Worm (Caenorhabditis elegans) whole organism, midembryonic: Measurements from ENCODE around the gene F17C11.2.

Experiments
- T22C8.4 ChIP-seq: fragments of 200-800 bp; sonication (Bioruptor generic); IDR thresholded peaks from 2 replicates; pipeline ENCODE4 v1.3.6; 2022; ENCODE audit warnings: missing genetic modification characterization, missing compliant biosample characterization
- klf-2 ChIP-seq: fragments of 200-800 bp; sonication (Bioruptor generic); conservative IDR thresholded peaks from 2 replicates; pipeline ENCODE4 v1.3.6; 2022; ENCODE audit warnings: missing genetic modification reagents, missing genetic modification characterization, missing compliant biosample characterization
- med-1 ChIP-seq: sonication (generic microtip); optimal IDR thresholded peaks from 2 replicates; lab custom pipeline; 2017; ENCODE audit warnings: missing genetic modification characterization, mild to moderate bottlenecking, missing compliant biosample characterization, antibody characterized with exemption, missing genetic modification reagents; ENCODE audit not compliant: insufficient read depth
- ref-1 ChIP-seq: fragments of 200-800 bp; sonication (Bioruptor generic); conservative IDR thresholded peaks from 2 replicates; pipeline ENCODE4 v1.3.6; 2022; ENCODE audit warnings: missing genetic modification reagents, missing genetic modification characterization, missing compliant biosample characterization
- ztf-29 ChIP-seq: fragments of 200-800 bp; sonication (Bioruptor generic); IDR thresholded peaks from 2 replicates; pipeline ENCODE4 v1.3.6; 2022; ENCODE audit warnings: missing genetic modification reagents, missing genetic modification characterization, missing compliant biosample characterization

ce11 chrV:10954832-10955231, 6.8 kb downstream of the F17C11.2 start, which contains the start of gene F17C11.6:
- TF ChIP-seq klf-2 (GFP tag; lab: Robert Waterston, UW) = no peak
- no peak for TF ChIP-seq ref-1
- no peak for TF ChIP-seq T22C8.4 (GFP tag; lab: Robert Waterston, UW)
- TF ChIP-seq med-1 (GFP tag; lab: Kevin White, UChicago) = no peak
- no peak for TF ChIP-seq ztf-29 (GFP tag; lab: Robert Waterston, UW)
